Fruit fly (Drosophila melanogaster) whole organism, embryonic: Measurements from ENCODE around the gene Mst98Cb.

Experiments
- BEAF-32 ChIP-seq: fragments of 200-800 bp; sonication (Bioruptor generic); optimal IDR thresholded peaks from 3 replicates; lab custom pipeline; 2017; ENCODE audit warnings: missing biosample characterization, missing genetic modification characterization, mild to moderate bottlenecking, moderate library complexity, missing genetic modification reagents
- CG1024 ChIP-seq: fragments of 200-800 bp; sonication (Bioruptor generic); IDR thresholded peaks from 2 replicates; pipeline ENCODE4 v1.3.6; 2022; ENCODE audit warnings: missing biosample characterization, missing genetic modification characterization
- CG10366 ChIP-seq: fragments of 200-800 bp; sonication (Bioruptor generic); IDR thresholded peaks from 2 replicates; pipeline ENCODE4 v1.3.6; 2022; ENCODE audit warnings: missing biosample characterization, missing genetic modification characterization
- CG10431 ChIP-seq: fragments of 200-800 bp; sonication (Bioruptor generic); optimal IDR thresholded peaks from 3 replicates; lab custom pipeline; 2018; ENCODE audit warnings: missing biosample characterization, mild to moderate bottlenecking, missing genetic modification characterization
- CG12744 ChIP-seq: fragments of 200-800 bp; sonication (Bioruptor generic); optimal IDR thresholded peaks from 2 replicates; lab custom pipeline; 2016; ENCODE audit warnings: missing biosample characterization, missing genetic modification characterization
- CG15514 ChIP-seq: fragments of 200-800 bp; sonication (Bioruptor generic); optimal IDR thresholded peaks from 3 replicates; lab custom pipeline; 2017; ENCODE audit warnings: missing biosample characterization, missing genetic modification characterization, mild to moderate bottlenecking, moderate library complexity, missing genetic modification reagents
- CG17359 ChIP-seq: fragments of 200-800 bp; sonication (Bioruptor generic); optimal IDR thresholded peaks from 3 replicates; lab custom pipeline; 2018; ENCODE audit warnings: missing biosample characterization, mild to moderate bottlenecking, missing genetic modification characterization, moderate library complexity
- CG17385 ChIP-seq: fragments of 200-800 bp; sonication (Bioruptor generic); optimal IDR thresholded peaks from 3 replicates; lab custom pipeline; 2018; ENCODE audit warnings: missing biosample characterization, mild to moderate bottlenecking, missing genetic modification characterization
- CG1832 ChIP-seq: fragments of 200-800 bp; sonication (Bioruptor generic); optimal IDR thresholded peaks from 2 replicates; lab custom pipeline; 2017; ENCODE audit warnings: missing biosample characterization, mild to moderate bottlenecking, missing genetic modification characterization, inconsistent platforms
- CG31441 ChIP-seq: fragments of 200-800 bp; sonication (Bioruptor generic); IDR thresholded peaks from 2 replicates; pipeline ENCODE4 v1.3.6; 2022; ENCODE audit warnings: missing biosample characterization, missing genetic modification characterization
- CG4360 ChIP-seq: fragments of 200-800 bp; sonication (Bioruptor generic); IDR thresholded peaks from 2 replicates; pipeline ENCODE4 v1.3.6; 2022; ENCODE audit warnings: missing biosample characterization, missing genetic modification characterization
- CG4404 ChIP-seq: fragments of 200-800 bp; sonication (Bioruptor generic); IDR thresholded peaks from 2 replicates; pipeline ENCODE4 v1.3.6; 2022; ENCODE audit warnings: missing biosample characterization, missing genetic modification characterization
- CG6689 ChIP-seq: fragments of 200-800 bp; sonication (Bioruptor generic); IDR thresholded peaks from 2 replicates; pipeline ENCODE4 v1.3.6; 2022; ENCODE audit warnings: missing biosample characterization, missing genetic modification characterization
- CG8359 ChIP-seq: fragments of 200-800 bp; sonication (Bioruptor generic); optimal IDR thresholded peaks from 2 replicates; lab custom pipeline; 2017; ENCODE audit warnings: missing biosample characterization, mild to moderate bottlenecking, missing genetic modification characterization, borderline replicate concordance
- CG9609 ChIP-seq: fragments of 200-800 bp; sonication (Bioruptor generic); optimal IDR thresholded peaks from 3 replicates; lab custom pipeline; 2016; ENCODE audit warnings: missing biosample characterization, missing genetic modification characterization
- CG9932 ChIP-seq: fragments of 200-800 bp; sonication (Bioruptor generic); IDR thresholded peaks from 2 replicates; pipeline ENCODE4 v1.3.6; 2022; ENCODE audit warnings: missing biosample characterization, missing genetic modification characterization
- E2f2 ChIP-seq: fragments of 200-800 bp; sonication (Bioruptor generic); IDR thresholded peaks from 2 replicates; pipeline ENCODE4 v1.3.6; 2022; ENCODE audit warnings: missing biosample characterization, missing genetic modification characterization
- Eip74EF ChIP-seq, 2 experiments: fragments of 200-800 bp in 1 of 2; fragments of >200 bp in 1 of 2; sonication (Bioruptor generic) in 1 of 2; optimal IDR thresholded peaks; 2 replicates each; lab custom pipeline; 2017 to 2019; ENCODE audit warnings: missing biosample characterization in 2 of 2, missing genetic modification characterization in 2 of 2, mild to moderate bottlenecking in 1 of 2, moderate library complexity in 1 of 2
- H15 ChIP-seq: fragments of 200-800 bp; sonication (Bioruptor generic); IDR thresholded peaks from 3 replicates; pipeline ENCODE4 v1.3.6; 2022; ENCODE audit warnings: missing biosample characterization, missing genetic modification characterization
- Hmx ChIP-seq: fragments of 200-800 bp; sonication (Bioruptor generic); optimal IDR thresholded peaks from 2 replicates; lab custom pipeline; 2016; ENCODE audit warnings: missing biosample characterization, missing genetic modification characterization
- Hr51 ChIP-seq, 2 experiments: fragments of 200-800 bp; sonication (Bioruptor generic); optimal IDR thresholded peaks; 2 replicates in 1 of 2; 3 replicates in 1 of 2; lab custom pipeline; 2016 to 2018; ENCODE audit warnings: missing biosample characterization in 2 of 2, missing genetic modification characterization in 2 of 2, mild to moderate bottlenecking in 1 of 2, moderate library complexity in 1 of 2
- Mrtf ChIP-seq: fragments of 200-800 bp; sonication (Bioruptor generic); IDR thresholded peaks from 3 replicates; pipeline ENCODE4 v1.3.6; 2022; ENCODE audit warnings: missing biosample characterization, missing genetic modification characterization
- Neu2 ChIP-seq: fragments of 200-800 bp; sonication (Bioruptor generic); optimal IDR thresholded peaks from 3 replicates; lab custom pipeline; 2016; ENCODE audit warnings: missing biosample characterization, missing genetic modification characterization, borderline replicate concordance
- NfI ChIP-seq: fragments of 200-800 bp; sonication (Bioruptor generic); optimal IDR thresholded peaks from 3 replicates; lab custom pipeline; 2018; ENCODE audit warnings: missing biosample characterization, mild to moderate bottlenecking, missing genetic modification characterization, moderate library complexity
- Scr ChIP-seq: fragments of 200-800 bp; sonication (Bioruptor generic); IDR thresholded peaks from 2 replicates; pipeline ENCODE4 v1.3.6; 2022; ENCODE audit warnings: missing biosample characterization, missing genetic modification characterization; ENCODE audit not compliant: partially characterized antibody
- Ssrp ChIP-seq: fragments of 200-800 bp; sonication (Bioruptor generic); optimal IDR thresholded peaks from 2 replicates; lab custom pipeline; 2018; ENCODE audit warnings: missing biosample characterization, mild to moderate bottlenecking, missing genetic modification characterization, moderate library complexity
- Taf1 ChIP-seq: fragments of 200-800 bp; sonication (Bioruptor generic); IDR thresholded peaks from 2 replicates; pipeline ENCODE4 v1.3.6; 2022; ENCODE audit warnings: missing biosample characterization, missing genetic modification characterization
- Xrp1 ChIP-seq: fragments of 200-800 bp; sonication (Bioruptor generic); IDR thresholded peaks from 2 replicates; pipeline ENCODE4 v1.3.6; 2022; ENCODE audit warnings: missing biosample characterization, missing genetic modification characterization
- YL-1 ChIP-seq: fragments of 200-800 bp; sonication (Bioruptor generic); optimal IDR thresholded peaks from 3 replicates; lab custom pipeline; 2017; ENCODE audit warnings: missing biosample characterization, mild to moderate bottlenecking, missing genetic modification characterization
- amos ChIP-seq: fragments of 200-800 bp; sonication (Bioruptor generic); IDR thresholded peaks from 2 replicates; pipeline ENCODE4 v1.3.6; 2022; ENCODE audit warnings: missing biosample characterization, missing genetic modification characterization; ENCODE audit not compliant: partially characterized antibody
- croc ChIP-seq: fragments of 200-800 bp; sonication (Bioruptor generic); conservative IDR thresholded peaks from 3 replicates; pipeline ENCODE4 v1.3.6; 2022; ENCODE audit warnings: missing biosample characterization, missing genetic modification characterization
- cwo ChIP-seq: fragments of 200-800 bp; sonication (Bioruptor generic); optimal IDR thresholded peaks from 3 replicates; lab custom pipeline; 2017; ENCODE audit warnings: missing biosample characterization, missing genetic modification characterization, mild to moderate bottlenecking, moderate library complexity, missing genetic modification reagents
- ems ChIP-seq: fragments of 200-800 bp; sonication (Bioruptor generic); optimal IDR thresholded peaks from 3 replicates; lab custom pipeline; 2016; ENCODE audit warnings: missing biosample characterization, missing genetic modification characterization
- en ChIP-seq: fragments of 200-800 bp; sonication (Bioruptor generic); optimal IDR thresholded peaks from 2 replicates; lab custom pipeline; 2016; ENCODE audit warnings: missing biosample characterization, missing genetic modification characterization
- gcm2 ChIP-seq: fragments of 200-800 bp; sonication (Bioruptor generic); optimal IDR thresholded peaks from 2 replicates; lab custom pipeline; 2016; ENCODE audit warnings: missing biosample characterization, missing genetic modification characterization
- grn ChIP-seq: fragments of 200-800 bp; sonication (Bioruptor generic); optimal IDR thresholded peaks from 3 replicates; lab custom pipeline; 2017; ENCODE audit warnings: missing biosample characterization, missing genetic modification characterization
- gt ChIP-seq: fragments of 200-800 bp; sonication (Bioruptor generic); IDR thresholded peaks from 2 replicates; pipeline ENCODE4 v1.3.6; 2022; ENCODE audit warnings: missing biosample characterization, missing genetic modification characterization
- ind ChIP-seq: fragments of 200-800 bp; sonication (Bioruptor generic); optimal IDR thresholded peaks from 3 replicates; lab custom pipeline; 2016; ENCODE audit warnings: missing biosample characterization, missing genetic modification characterization
- jigr1 ChIP-seq: fragments of 200-800 bp; sonication (Bioruptor generic); IDR thresholded peaks from 3 replicates; pipeline ENCODE4 v1.3.6; 2022; ENCODE audit warnings: missing biosample characterization, missing genetic modification characterization
- kay ChIP-seq: fragments of 200-800 bp; sonication (Bioruptor generic); optimal IDR thresholded peaks from 2 replicates; lab custom pipeline; 2016; ENCODE audit warnings: missing biosample characterization, missing genetic modification characterization
- ken ChIP-seq: fragments of 200-800 bp; sonication (Bioruptor generic); IDR thresholded peaks from 3 replicates; pipeline ENCODE4 v1.3.6; 2022; ENCODE audit warnings: missing biosample characterization, missing genetic modification characterization
- org-1 ChIP-seq: fragments of 200-800 bp; sonication (Bioruptor generic); optimal IDR thresholded peaks from 2 replicates; lab custom pipeline; 2017; ENCODE audit warnings: missing biosample characterization, missing genetic modification characterization
- pho ChIP-seq: fragments of 200-800 bp; sonication (Bioruptor generic); optimal IDR thresholded peaks from 2 replicates; lab custom pipeline; 2016; ENCODE audit warnings: missing biosample characterization, missing genetic modification characterization
- pum ChIP-seq: fragments of 200-800 bp; sonication (Bioruptor generic); optimal IDR thresholded peaks from 2 replicates; lab custom pipeline; 2016; ENCODE audit warnings: missing biosample characterization, missing genetic modification characterization
- ranshi ChIP-seq: fragments of 200-800 bp; sonication (Bioruptor generic); IDR thresholded peaks from 2 replicates; pipeline ENCODE4 v1.3.6; 2022; ENCODE audit warnings: missing biosample characterization, missing genetic modification characterization
- ro ChIP-seq: fragments of 200-800 bp; sonication (Bioruptor generic); IDR thresholded peaks from 2 replicates; pipeline ENCODE4 v1.3.6; 2022; ENCODE audit warnings: missing biosample characterization, missing genetic modification characterization
- row ChIP-seq: fragments of 200-800 bp; sonication (Bioruptor generic); IDR thresholded peaks from 3 replicates; pipeline ENCODE4 v1.3.6; 2022; ENCODE audit warnings: missing biosample characterization, missing genetic modification characterization
- salm ChIP-seq: fragments of 200-800 bp; sonication (Bioruptor generic); optimal IDR thresholded peaks from 2 replicates; lab custom pipeline; 2018; ENCODE audit warnings: missing biosample characterization, mild to moderate bottlenecking, missing genetic modification characterization
- seq ChIP-seq: fragments of 200-800 bp; sonication (Bioruptor generic); IDR thresholded peaks from 2 replicates; pipeline ENCODE4 v1.3.6; 2022; ENCODE audit warnings: missing biosample characterization, missing genetic modification characterization
- sug ChIP-seq: fragments of 200-800 bp; optimal IDR thresholded peaks from 2 replicates; lab custom pipeline; 2019; ENCODE audit warnings: missing biosample characterization, mild to moderate bottlenecking, missing genetic modification characterization, moderate library complexity
- tin ChIP-seq: fragments of 200-800 bp; sonication (Bioruptor generic); optimal IDR thresholded peaks from 3 replicates; lab custom pipeline; 2016; ENCODE audit warnings: missing biosample characterization, missing genetic modification characterization
- zf30C ChIP-seq: fragments of 200-800 bp; sonication (Bioruptor generic); optimal IDR thresholded peaks from 3 replicates; lab custom pipeline; 2018; ENCODE audit warnings: missing biosample characterization, mild to moderate bottlenecking, missing genetic modification characterization

Mst98Cb gene

dm6 chr3R:28340606-28340999, 48.0 kb downstream of the Mst98Cb start (continued):
- TF ChIP-seq CG9609 (GFP tag; lab: Kevin White, UChicago) (no peak), sug (tag; lab: Kevin White, UChicago) (no peak), H15 (no peak), CG10431 (no peak), CG4404 (GFP tag; lab: Robert Waterston, UW) (no peak), Mrtf (GFP tag; lab: Robert Waterston, UW) (no peak), kay (no peak), CG17385 (no peak), ind (GFP tag; lab: Kevin White, UChicago) (peak; percentile 7), Hr51 (GFP tag; optimal IDR thresholded peaks at IDR 0.05; lab: Kevin White, UChicago) (no peak), CG1024 (GFP tag; lab: Robert Waterston, UW) (no peak), CG1832 (no peak), jigr1 (GFP tag; lab: Robert Waterston, UW) (no peak), ranshi (GFP tag; lab: Robert Waterston, UW) (0 out of 2 replicates have a peak, but pooled peaks have one; percentile 6), Xrp1 (GFP tag; lab: Robert Waterston, UW) (no peak), zf30C (GFP tag; lab: Kevin White, UChicago) (no peak), Ssrp (tag; lab: Kevin White, UChicago) (no peak), org-1 (GFP tag; lab: Kevin White, UChicago) (no peak), grn (GFP tag; lab: Kevin White, UChicago) (peak; percentile 9), CG8359 (GFP tag; lab: Kevin White, UChicago) (no peak), CG31441 (GFP tag; lab: Robert Waterston, UW) (no peak), amos (no peak), Neu2 (no peak), CG12744 (GFP tag; lab: Kevin White, UChicago) (no peak), Taf1 (GFP tag; lab: Robert Waterston, UW) (no peak), pum (no peak), CG10366 (GFP tag; lab: Robert Waterston, UW) (no peak), row (peak; percentile 62), gcm2 (no peak), YL-1 (no peak), Scr (GFP tag; lab: Robert Waterston, UW) (no peak), gt (GFP tag; lab: Robert Waterston, UW) (no peak), CG4360 (GFP tag; lab: Robert Waterston, UW) (no peak), seq (GFP tag; lab: Robert Waterston, UW) (no peak), CG6689 (no peak), en (GFP tag; lab: Kevin White, UChicago) (no peak), ken (GFP tag; lab: Robert Waterston, UW) (peak; percentile 21; the same call in 1 of the 3 replicates), croc (GFP tag; lab: Robert Waterston, UW) (no peak), NfI (GFP tag; lab: Kevin White, UChicago) (no peak), cwo (GFP tag; lab: Kevin White, UChicago) (no peak), BEAF-32 (GFP tag; lab: Kevin White, UChicago) (no peak), E2f2 (GFP tag; lab: Robert Waterston, UW) (0 out of 2 replicates have a peak, but pooled peaks have one; percentile 12), salm (tag; lab: Kevin White, UChicago) (no peak), Hmx (GFP tag; lab: Kevin White, UChicago) (no peak), ro (no peak), pho (no peak), tin (GFP tag; lab: Kevin White, UChicago) (no peak), CG9932 (GFP tag; lab: Robert Waterston, UW) (no peak), CG15514 (GFP tag; lab: Kevin White, UChicago) (no peak), CG17359 (peak; percentile 35), ems (GFP tag; lab: Kevin White, UChicago) (no peak), Eip74EF (GFP tag; optimal IDR thresholded peaks at IDR 0.05; lab: Kevin White, UChicago) (no peak)
